Worm (Caenorhabditis elegans): Measurements from ENCODE around the gene ykt-6.

- TF ChIP-seq hnd-1 (tag; optimal IDR thresholded peaks at IDR 0.05) (no peak), ama-1 (optimal IDR thresholded peaks at IDR 0.05) (no peak), ceh-36 (tag; optimal IDR thresholded peaks at IDR 0.05) (no peak), scrt-1 (GFP tag; IDR thresholded peaks at IDR 0.05) (no peak), tbx-37 (GFP tag; conservative IDR thresholded peaks at IDR 0.05) (no peak), sea-1 (GFP tag; conservative IDR thresholded peaks at IDR 0.05) (no peak), ets-7 (tag; optimal IDR thresholded peaks at IDR 0.05) (no peak), aly-1 (tag; optimal IDR thresholded peaks at IDR 0.05) (no peak), F13C5.2 (tag; optimal IDR thresholded peaks at IDR 0.05) (no peak), tbx-11 (GFP tag; IDR thresholded peaks at IDR 0.05) (no peak), hmg-4 (GFP tag; optimal IDR thresholded peaks at IDR 0.05) (no peak), tra-4 (tag; optimal IDR thresholded peaks at IDR 0.05) (no peak)
These were observed 24.8 kb downstream of the ykt-6 start for ce11 chrIII:7262592-7262991.
